Worm (Caenorhabditis elegans) whole organism, L1 larva: Measurements from ENCODE around the gene cyp-35B3.

ENCODE experiments used
- Y116A8C.19 ChIP-seq: sonication (generic microtip); optimal IDR thresholded peaks from 2 replicates; lab custom pipeline; 2016; ENCODE audit warnings: missing compliant biosample characterization, missing genetic modification characterization, borderline replicate concordance
- aly-2 ChIP-seq: fragments of 150-350 bp; optimal IDR thresholded peaks from 2 replicates; lab custom pipeline; 2014; ENCODE audit warnings: missing biosample characterization, missing genetic modification characterization
- ama-1 ChIP-seq: fragments of 150-350 bp; optimal IDR thresholded peaks from 2 replicates; lab custom pipeline; 2014
- blmp-1 ChIP-seq: fragments of 150-350 bp; optimal IDR thresholded peaks from 2 replicates; lab custom pipeline; 2014; ENCODE audit warnings: missing biosample characterization, missing genetic modification characterization
- unc-130 ChIP-seq: fragments of 150-350 bp; optimal IDR thresholded peaks from 2 replicates; lab custom pipeline; 2017; ENCODE audit warnings: missing biosample characterization, missing genetic modification characterization, inconsistent platforms

ce11 chrV:3929099-3929498, 16.1 kb upstream of the cyp-35B3 start, which contains the start of gene srx-64:
- no peak for TF ChIP-seq unc-130 (tag; lab: Kevin White, UChicago)
- no peak for TF ChIP-seq aly-2
- no peak for TF ChIP-seq Y116A8C.19 (tag; lab: Kevin White, UChicago)
- TF ChIP-seq ama-1 (lab: Kevin White, UChicago), result no peak
- no peak for TF ChIP-seq blmp-1 (tag; lab: Kevin White, UChicago)
